Worm (Caenorhabditis elegans) whole organism, L2 larva: ENCODE data around the gene nlp-82.

Experiments
- ceh-82 ChIP-seq: fragments of 150-350 bp; optimal IDR thresholded peaks from 2 replicates; lab custom pipeline; 2014; ENCODE audit warnings: missing biosample characterization, missing genetic modification characterization
- lsy-2 ChIP-seq, 2 experiments: fragments of 150-350 bp in 1 of 2; sonication (generic microtip) in 1 of 2; optimal IDR thresholded peaks; 2 replicates each; lab custom pipeline; 2014 to 2017; ENCODE audit warnings: missing biosample characterization in 2 of 2, missing genetic modification characterization in 2 of 2
- skn-1 ChIP-seq: sonication (generic microtip); optimal IDR thresholded peaks from 2 replicates; lab custom pipeline; 2017; ENCODE audit warnings: missing biosample characterization, missing genetic modification characterization
- unc-39 ChIP-seq: fragments of 150-350 bp; optimal IDR thresholded peaks from 2 replicates; lab custom pipeline; 2014; ENCODE audit warnings: missing biosample characterization, missing genetic modification characterization
- unc-55 ChIP-seq: fragments of 150-350 bp; sonication (generic microtip); optimal IDR thresholded peaks from 3 replicates; lab custom pipeline; 2014; ENCODE audit warnings: missing biosample characterization, missing genetic modification reagents, missing genetic modification characterization
- zag-1 ChIP-seq: fragments of 150-350 bp; optimal IDR thresholded peaks from 2 replicates; lab custom pipeline; 2014; ENCODE audit warnings: missing biosample characterization, missing genetic modification characterization
- ztf-4 ChIP-seq: fragments of 150-350 bp; optimal IDR thresholded peaks from 2 replicates; lab custom pipeline; 2014; ENCODE audit warnings: missing biosample characterization, missing genetic modification characterization

DNA sequence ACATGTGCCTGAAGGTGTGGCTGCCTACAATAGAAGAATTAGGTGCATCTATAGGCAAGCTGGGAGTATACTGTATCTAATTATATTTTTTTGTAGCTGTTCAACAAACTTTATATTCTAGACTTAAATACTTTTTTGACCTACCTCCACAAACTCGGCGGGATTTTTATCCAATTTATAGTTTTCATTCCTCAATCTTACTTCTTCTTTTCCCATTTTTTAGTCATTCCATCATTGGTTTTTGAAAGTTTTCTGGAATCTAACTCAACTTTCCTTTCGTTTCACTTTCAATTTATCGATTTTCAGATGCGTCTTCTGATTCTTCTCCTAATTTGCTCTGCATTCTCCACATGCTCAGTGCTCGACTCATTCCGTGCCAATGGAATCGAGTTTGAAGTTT is 15.5 kb upstream of the nlp-82 start, which contains the start of gene C01G6.3:
- TF ChIP-seq unc-55 (GFP tag; lab: Kevin White, UChicago) (no peak), ztf-4 (no peak), zag-1 (tag; lab: Kevin White, UChicago) (no peak), ceh-82 (no peak), skn-1 (tag; lab: Kevin White, UChicago) (no peak), unc-39 (tag; lab: Kevin White, UChicago) (no peak), lsy-2 (tag; optimal IDR thresholded peaks at IDR 0.05; lab: Kevin White, UChicago) (no peak)
